Fruit fly (Drosophila melanogaster): ENCODE results near the gene CG5895.

CG5895 gene

DNA sequence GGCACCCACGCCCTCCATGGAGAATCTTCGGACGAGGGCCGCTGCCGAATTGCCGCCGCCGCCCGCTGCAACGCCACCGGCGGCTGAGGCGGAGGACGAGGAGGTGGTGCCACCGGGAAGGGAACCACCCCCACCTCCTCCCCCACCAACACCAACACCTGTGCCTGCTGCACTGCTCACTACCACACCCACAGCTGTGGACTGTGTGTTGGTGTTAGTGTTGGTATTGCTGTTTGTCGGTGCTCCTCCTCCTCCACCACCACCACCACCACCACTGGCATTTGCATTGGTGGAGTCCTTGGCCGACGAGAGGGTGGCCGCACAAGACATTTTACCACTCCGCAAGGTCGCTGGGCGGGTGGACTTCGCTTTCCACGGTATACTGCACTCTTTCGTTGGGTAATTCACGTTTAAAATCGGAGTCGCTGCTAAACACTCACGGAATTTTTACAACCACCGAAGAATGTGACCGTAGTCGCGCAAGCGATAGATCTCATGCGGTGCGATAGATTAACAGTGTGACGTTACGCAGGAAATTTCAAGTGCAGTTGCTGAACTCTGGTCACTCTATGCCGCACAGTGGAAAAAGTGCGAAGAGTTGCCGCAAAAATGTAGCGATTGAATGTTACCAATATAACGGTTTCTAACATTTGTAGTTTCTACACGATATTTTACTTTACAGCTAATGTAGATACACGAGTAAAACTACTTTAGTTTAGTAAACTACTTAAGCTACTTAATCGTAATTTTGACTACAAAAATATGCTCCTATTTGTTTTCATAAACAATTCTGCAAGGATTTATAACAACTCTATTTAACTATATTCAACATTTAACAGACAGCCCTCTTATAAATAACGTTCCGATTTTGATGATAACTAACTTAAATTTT is 23.7 kb upstream of the CG5895 start, which contains the start of gene mib1 (continued):
- TF ChIP-seq achi (GFP tag; optimal IDR thresholded peaks at IDR 0.05) (no peak), svp (GFP tag) (peak; percentile 75), Eip93F (GFP tag; optimal IDR thresholded peaks at IDR 0.05) (no peak), eg (GFP tag; IDR thresholded peaks at IDR 0.05) (no peak; the same call in 2 of the 3 replicates), CG8632 (GFP tag; optimal IDR thresholded peaks at IDR 0.05) (no peak), CG7368 (GFP tag; optimal IDR thresholded peaks at IDR 0.05) (peak; percentile 44), net (GFP tag; optimal IDR thresholded peaks at IDR 0.05) (peak; percentile 34), CG11902 (GFP tag; optimal IDR thresholded peaks at IDR 0.05) (no peak), CG1621 (tag; optimal IDR thresholded peaks at IDR 0.05) (peak; percentile 29), Hr39 (GFP tag; optimal IDR thresholded peaks at IDR 0.05) (no peak), CG6792 (GFP tag; optimal IDR thresholded peaks at IDR 0.05) (no peak), acj6 (GFP tag; optimal IDR thresholded peaks at IDR 0.05) (peak; percentile 5), pdm3 (GFP tag; optimal IDR thresholded peaks at IDR 0.05) (no peak), CG10631 (GFP tag; optimal IDR thresholded peaks at IDR 0.05) (no peak), Sox14 (GFP tag; optimal IDR thresholded peaks at IDR 0.05) (no peak), CG34406 (GFP tag; optimal IDR thresholded peaks at IDR 0.05) (no peak), Ets96B (tag; optimal IDR thresholded peaks at IDR 0.05) (no peak), CG6854 (GFP tag; optimal IDR thresholded peaks at IDR 0.05) (peak; percentile 67), OdsH (GFP tag; optimal IDR thresholded peaks at IDR 0.05) (no peak), esn (GFP tag; optimal IDR thresholded peaks at IDR 0.05) (no peak), dsx (GFP tag; optimal IDR thresholded peaks at IDR 0.05; ENCODE audit: poor library complexity, severe bottlenecking) (no peak), Ets21C (GFP tag; optimal IDR thresholded peaks at IDR 0.05) (no peak), ss (GFP tag; optimal IDR thresholded peaks at IDR 0.05) (peak; percentile 66 to 81), CG6808 (GFP tag; optimal IDR thresholded peaks at IDR 0.05) (peak; percentile 66), dac (GFP tag; optimal IDR thresholded peaks at IDR 0.05) (no peak), topi (GFP tag; optimal IDR thresholded peaks at IDR 0.05) (no peak), Met (GFP tag; optimal IDR thresholded peaks at IDR 0.05) (no peak), CG6276 (GFP tag; optimal IDR thresholded peaks at IDR 0.05) (peak; percentile 19), Blimp-1 (GFP tag; optimal IDR thresholded peaks at IDR 0.05) (peak; percentile 37), spab (GFP tag; optimal IDR thresholded peaks at IDR 0.05) (peak; percentile 23), CG32006 (GFP tag; optimal IDR thresholded peaks at IDR 0.05) (peak; percentile 24), Sox102F (GFP tag; optimal IDR thresholded peaks at IDR 0.05) (no peak)

DNA sequence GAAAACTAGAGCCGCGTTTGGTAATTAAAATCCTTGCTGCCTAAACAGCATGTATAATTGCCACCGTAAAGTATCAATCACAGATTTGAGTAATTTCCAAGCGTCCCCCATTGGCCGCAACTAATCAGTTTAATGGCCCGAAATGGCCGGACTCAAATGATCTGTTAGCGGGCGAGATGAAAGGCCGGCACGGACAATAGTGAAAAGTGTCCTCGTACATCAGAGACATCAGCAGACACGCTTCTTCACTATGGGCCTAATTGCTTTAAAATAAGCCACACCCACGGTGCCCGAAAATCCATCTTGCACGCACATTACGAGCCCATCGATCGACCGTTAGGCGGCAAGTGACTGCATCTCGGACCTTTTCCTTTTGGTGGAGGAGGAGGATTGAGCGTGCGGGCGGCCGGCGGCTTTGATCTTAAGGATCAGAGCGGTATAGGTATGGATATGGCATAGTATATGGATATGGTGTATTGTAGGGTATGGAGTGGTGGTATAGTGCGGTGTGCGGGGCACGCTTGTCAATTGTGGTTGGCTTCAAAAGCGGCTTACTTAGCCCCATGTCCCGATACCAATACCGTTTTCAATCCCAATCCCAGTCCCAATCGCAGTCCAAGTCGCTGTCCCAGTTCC is 22.9 kb upstream of the CG5895 start:
- no peak for TF ChIP-seq Hr38 (GFP tag; optimal IDR thresholded peaks at IDR 0.05)
- peak; percentile 11 for TF ChIP-seq svp (GFP tag)
- TF ChIP-seq lz (GFP tag; optimal IDR thresholded peaks at IDR 0.05): no peak

DNA sequence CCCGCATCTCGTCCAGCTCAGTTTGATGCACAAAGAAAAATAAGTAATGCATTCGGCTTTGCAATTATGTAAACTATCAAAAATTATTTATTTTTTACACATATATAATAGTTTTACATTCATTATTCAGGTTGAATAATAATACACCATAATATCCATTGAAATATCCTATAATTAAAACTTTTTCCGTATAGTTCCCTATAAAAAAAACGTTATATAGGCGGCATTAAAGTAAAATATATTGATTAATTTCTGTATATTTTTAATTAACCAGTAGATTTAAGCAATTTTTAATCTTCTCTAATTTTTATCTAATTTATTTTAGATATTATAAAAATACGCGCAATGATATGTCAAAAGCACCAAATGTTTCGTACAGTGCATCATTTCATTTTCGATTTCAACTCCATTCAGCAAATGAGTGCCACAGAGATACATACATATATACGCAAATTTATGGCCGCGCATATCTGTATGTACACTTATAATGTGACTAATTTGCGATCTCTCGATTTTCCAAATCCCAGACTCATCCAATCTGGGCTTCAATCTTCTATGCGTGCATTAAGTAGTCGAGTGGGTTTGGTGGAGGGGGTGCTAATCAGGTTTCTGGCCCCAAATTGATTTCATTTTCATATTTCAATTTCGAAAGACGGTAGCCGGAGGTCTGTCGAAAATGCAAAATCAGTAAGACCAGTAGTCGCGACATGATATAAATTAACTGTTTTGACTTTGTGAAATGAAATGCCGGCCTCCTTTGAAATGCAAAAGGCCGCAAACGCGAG is 21.9 kb upstream of the CG5895 start:
- TF ChIP-seq CG3032 (tag; optimal IDR thresholded peaks at IDR 0.05): peak; percentile 14
- TF ChIP-seq acj6 (GFP tag; optimal IDR thresholded peaks at IDR 0.05): peak; percentile 17
- peak; percentile 24 for TF ChIP-seq OdsH (GFP tag; optimal IDR thresholded peaks at IDR 0.05)
- peak; percentile 13 for TF ChIP-seq esn (GFP tag; optimal IDR thresholded peaks at IDR 0.05)
- peak; percentile 51 for TF ChIP-seq CG32006 (GFP tag; optimal IDR thresholded peaks at IDR 0.05)
- TF ChIP-seq CG3919 (GFP tag; optimal IDR thresholded peaks at IDR 0.05): peak; percentile 28
- peak; percentile 78 for TF ChIP-seq Eip78C (GFP tag)
- TF ChIP-seq CG31627 (GFP tag; optimal IDR thresholded peaks at IDR 0.05): no peak
- no peak for TF ChIP-seq CG10669 (GFP tag; optimal IDR thresholded peaks at IDR 0.05)
- peak in 1 of 2 experiments; percentile 1 for TF ChIP-seq salr (GFP tag; optimal IDR thresholded peaks at IDR 0.05)
- peak; percentile 20 for TF ChIP-seq CG34406 (GFP tag; optimal IDR thresholded peaks at IDR 0.05)
- peak; percentile 9 for TF ChIP-seq Ets96B (tag; optimal IDR thresholded peaks at IDR 0.05)
- no peak for TF ChIP-seq CG11902 (GFP tag; optimal IDR thresholded peaks at IDR 0.05)
- peak; percentile 29 for TF ChIP-seq svp (GFP tag)
- TF ChIP-seq CG15336 (GFP tag; IDR thresholded peaks at IDR 0.05): peak; percentile 41
- no peak for TF ChIP-seq Gug (GFP tag; IDR thresholded peaks at IDR 0.05)
- TF ChIP-seq Hr38 (GFP tag; optimal IDR thresholded peaks at IDR 0.05): no peak
- no peak for TF ChIP-seq Sox15 (GFP tag; optimal IDR thresholded peaks at IDR 0.05)
- TF ChIP-seq achi (GFP tag; optimal IDR thresholded peaks at IDR 0.05): peak; percentile 8
- 0 out of 3 replicates have a peak, but pooled peaks have one; percentile 14 for TF ChIP-seq CG6163 (GFP tag; IDR thresholded peaks at IDR 0.05)
